Worm (Caenorhabditis elegans) whole organism, dauer: ENCODE measurements around the gene W06A7.4.
"Not testable (repeated sequence)": the region's sequence is repeated elsewhere in the genome, so short reads cannot be mapped to it uniquely, and the experiment has no call there.

Source experiments
- unc-62 ChIP-seq: sonication (generic microtip); optimal IDR thresholded peaks from 2 replicates; lab custom pipeline; 2017; ENCODE audit warnings: missing biosample characterization, missing genetic modification reagents, missing genetic modification characterization

Gene W06A7.4

DNA sequence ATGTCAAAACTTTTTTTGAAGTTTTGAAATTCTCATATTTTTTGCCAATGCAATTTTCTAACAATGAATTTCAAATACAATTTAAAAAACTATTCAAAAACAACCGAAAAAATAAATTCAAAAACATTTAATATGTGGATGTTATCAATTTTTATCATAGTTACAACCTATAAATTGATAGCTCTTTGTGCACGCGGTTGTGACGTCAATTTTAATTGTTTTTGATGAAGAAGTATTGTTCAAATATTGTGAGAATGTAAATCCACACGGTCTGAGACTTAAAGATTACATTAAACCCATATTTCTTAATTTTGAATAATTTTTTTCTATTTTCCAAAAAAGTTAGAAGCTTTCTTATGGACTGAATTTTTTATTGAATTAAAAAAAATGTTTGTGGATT lies 27.7 kb downstream of the W06A7.4 start:
- TF ChIP-seq unc-62 (GFP tag; lab: Kevin White, UChicago), result no peak

DNA sequence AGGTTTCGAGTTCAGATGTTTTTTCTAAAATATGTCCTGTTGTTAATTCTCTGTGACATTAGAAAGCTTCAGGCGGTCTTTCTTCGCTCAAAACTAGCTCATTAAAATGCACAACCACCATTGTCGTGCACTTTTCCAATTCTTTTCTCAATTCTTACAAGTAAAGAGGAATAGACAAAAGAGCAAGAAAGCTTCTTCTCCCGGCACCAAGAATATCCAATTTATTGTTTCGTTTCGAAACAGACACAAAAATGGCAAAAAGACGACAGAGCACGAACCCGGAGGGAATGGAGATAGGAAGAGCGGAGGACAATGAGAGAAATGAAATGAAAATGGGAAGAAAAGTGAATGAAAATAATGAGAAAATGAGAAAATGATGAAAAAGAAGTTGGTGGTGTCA lies 28.4 kb downstream of the W06A7.4 start:
- no peak for TF ChIP-seq unc-62 (GFP tag; lab: Kevin White, UChicago)

DNA sequence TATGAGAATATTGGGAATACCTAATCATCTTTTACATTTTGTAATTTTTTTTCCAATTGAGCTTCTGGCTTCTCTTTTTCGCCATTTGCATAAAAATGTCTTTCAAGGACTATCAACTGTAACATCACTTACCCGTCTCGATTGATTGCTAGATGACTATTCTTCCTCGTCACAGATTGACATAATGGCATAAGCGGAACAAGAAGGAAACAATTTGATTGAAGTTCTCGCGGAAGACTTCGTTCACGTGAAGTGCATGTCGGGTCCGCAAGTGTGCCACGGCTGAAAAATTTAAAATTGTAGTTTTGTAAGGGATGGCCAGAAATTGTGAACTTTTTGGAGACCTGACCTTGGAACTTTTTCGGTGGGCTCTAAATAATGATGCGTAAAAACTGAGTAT lies 29.5 kb downstream of the W06A7.4 start:
- no peak for TF ChIP-seq unc-62 (GFP tag; lab: Kevin White, UChicago)

ce11 chrV:14854261-14854660 lies 30.0 kb downstream of the W06A7.4 start:
- TF ChIP-seq unc-62 (GFP tag; lab: Kevin White, UChicago), result no peak

DNA sequence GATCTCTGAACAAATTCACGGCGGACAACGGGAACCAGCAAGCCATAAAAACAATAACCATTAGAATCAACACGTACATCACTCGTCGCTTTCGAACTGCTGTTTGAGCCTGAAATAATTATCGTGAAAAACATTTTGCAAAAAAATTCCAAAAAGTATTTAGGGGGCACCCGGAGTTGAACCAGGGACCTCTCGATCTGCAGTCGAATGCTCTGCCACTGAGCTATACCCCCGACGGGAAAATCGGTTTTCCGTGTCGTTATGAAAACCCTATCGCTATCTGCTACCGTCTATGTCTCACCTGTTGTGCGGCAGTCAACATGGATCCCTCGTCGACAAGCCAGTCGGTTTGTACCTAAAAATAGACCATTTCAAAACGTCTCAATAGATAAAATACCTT lies 31.4 kb downstream of the W06A7.4 start:
- TF ChIP-seq unc-62 (GFP tag; lab: Kevin White, UChicago), result no peak

DNA sequence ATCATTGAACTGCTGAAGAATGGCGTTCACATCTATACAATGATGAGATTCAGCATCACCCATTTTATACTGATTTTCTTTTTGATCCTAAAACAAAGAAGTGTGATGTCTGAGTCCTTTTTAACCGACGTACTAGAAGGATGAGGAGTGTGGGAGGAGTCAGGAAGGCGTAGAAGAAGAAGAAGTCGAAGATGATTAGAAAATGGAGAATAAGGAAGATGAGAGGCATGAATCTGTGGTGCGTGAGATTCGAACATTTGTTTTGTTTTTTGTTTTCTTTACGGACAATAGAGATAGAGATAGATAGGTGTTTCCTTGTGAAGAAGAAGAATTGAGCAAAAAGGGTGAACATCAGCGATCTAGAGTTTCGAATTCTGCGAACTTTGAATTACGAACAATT lies 34.3 kb downstream of the W06A7.4 start, which contains the start of gene npr-13:
Gene npr-13, minus strand, starts transcription at position 101 of the 400 bp plus-strand sequence.
- no peak for TF ChIP-seq unc-62 (GFP tag; lab: Kevin White, UChicago)

- TF ChIP-seq unc-62 (GFP tag; lab: Kevin White, UChicago), result no peak
Measured at ce11 chrV:14859380-14859779, 35.2 kb downstream of the W06A7.4 start.

DNA sequence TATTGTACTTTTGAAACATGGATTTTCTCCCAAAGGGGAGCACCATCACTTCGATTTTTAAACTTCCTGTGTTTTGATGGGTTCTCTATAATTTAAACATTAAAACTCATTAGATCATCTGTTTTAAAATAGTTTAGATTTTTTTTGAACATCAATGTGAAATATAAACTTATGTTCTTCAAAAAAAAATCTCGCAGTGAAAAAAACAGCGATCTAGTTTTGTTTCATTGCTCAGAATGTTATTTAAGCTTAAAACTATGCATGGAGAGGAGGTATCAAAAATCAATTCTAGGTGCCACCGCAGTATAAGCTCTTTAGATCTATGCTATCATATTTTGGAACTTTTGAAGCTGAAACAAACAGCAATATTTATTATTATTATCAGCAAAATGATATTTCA lies 44.0 kb downstream of the W06A7.4 start, which contains the start of gene gcy-14:
Gene gcy-14, minus strand, starts transcription at position 101 of the 400 bp plus-strand sequence.
- no peak for TF ChIP-seq unc-62 (GFP tag; lab: Kevin White, UChicago)

DNA sequence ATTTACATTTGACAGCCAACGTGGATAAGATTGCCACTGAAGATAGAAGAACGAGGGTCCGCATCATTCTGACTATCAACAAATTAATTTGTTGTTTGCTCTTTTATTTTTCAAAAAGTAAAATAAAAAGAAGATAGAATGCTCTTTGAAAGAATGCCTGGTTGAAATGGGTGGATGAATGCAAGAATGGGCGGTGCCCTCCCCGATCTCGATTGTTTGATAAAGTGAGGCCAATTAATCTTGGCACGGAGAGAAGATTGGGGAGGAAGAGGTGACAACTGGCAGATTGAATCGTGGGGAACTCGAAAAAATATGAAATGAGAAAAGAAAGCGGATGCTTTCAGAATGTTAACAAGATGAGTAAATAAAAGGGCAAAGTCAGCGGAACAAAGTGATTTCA lies 47.1 kb downstream of the W06A7.4 start, which contains the start of gene ZC412.3:
Gene ZC412.3, minus strand, starts transcription at position 183 of the 400 bp plus-strand sequence.
- no peak for TF ChIP-seq unc-62 (GFP tag; lab: Kevin White, UChicago)

DNA sequence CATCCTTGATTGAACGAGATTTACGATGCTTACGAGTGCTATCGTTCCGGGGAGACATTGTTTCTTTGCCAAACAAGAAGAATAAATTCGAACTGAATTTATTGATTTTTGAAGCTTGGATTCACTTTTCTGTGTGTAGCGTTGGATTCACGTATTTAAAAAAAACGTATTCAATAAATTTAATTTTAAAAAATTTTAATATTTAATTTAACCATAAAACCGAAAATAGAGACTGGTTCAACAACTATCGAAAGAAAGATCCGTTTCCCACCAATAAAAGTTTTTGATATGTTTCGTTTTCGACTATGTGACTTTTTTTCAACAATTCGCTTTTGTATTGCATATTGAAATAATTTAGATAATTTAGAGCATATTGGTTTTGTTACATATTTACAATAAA lies 51.1 kb downstream of the W06A7.4 start, which contains the start of gene ZC412.5:
Gene ZC412.5, minus strand, starts transcription at position 101 of the 400 bp plus-strand sequence.
- no peak for TF ChIP-seq unc-62 (GFP tag; lab: Kevin White, UChicago)

DNA sequence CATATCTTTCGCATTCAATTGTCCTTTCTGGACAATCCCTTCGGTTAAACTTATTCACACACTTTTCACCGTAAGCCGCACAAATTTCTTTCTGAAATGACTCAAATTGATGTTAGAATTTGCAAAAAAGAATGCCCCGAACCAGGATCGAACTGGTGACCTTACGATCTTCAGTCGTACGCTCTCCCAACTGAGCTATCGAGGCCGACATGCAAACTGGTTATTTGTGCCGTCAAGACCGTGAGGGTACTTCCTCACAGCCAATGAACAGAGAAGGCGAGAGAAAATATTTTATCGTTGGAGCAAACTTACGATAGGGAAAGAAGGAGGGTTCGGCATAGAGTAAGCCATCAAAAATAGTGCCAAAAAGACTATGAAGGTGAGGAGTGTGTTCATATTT lies 52.0 kb downstream of the W06A7.4 start:
- no peak for TF ChIP-seq unc-62 (GFP tag; lab: Kevin White, UChicago)

DNA sequence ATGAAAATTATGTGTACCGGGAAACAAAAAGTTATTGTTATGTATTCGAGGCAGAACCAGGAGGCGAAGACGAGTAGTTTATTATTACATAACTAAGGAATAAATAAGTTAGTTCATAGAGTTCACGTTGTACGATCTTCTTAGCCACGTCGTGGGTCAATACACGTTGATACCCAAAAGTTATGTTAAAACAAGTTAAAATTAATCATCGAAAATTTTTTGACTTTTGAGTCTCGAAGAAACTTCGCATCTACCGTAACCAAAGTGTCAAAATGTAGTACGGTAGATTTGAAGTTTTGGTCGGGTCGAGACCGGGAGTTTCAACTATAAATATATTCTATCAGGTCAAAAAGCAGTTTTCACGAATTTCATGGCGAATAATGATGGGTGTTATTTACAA lies 52.5 kb downstream of the W06A7.4 start, which contains the start of gene ZC412.10:
Gene ZC412.10, minus strand, starts transcription at position 101 of the 400 bp plus-strand sequence.
- TF ChIP-seq unc-62 (GFP tag; lab: Kevin White, UChicago), result not testable (repeated sequence)

DNA sequence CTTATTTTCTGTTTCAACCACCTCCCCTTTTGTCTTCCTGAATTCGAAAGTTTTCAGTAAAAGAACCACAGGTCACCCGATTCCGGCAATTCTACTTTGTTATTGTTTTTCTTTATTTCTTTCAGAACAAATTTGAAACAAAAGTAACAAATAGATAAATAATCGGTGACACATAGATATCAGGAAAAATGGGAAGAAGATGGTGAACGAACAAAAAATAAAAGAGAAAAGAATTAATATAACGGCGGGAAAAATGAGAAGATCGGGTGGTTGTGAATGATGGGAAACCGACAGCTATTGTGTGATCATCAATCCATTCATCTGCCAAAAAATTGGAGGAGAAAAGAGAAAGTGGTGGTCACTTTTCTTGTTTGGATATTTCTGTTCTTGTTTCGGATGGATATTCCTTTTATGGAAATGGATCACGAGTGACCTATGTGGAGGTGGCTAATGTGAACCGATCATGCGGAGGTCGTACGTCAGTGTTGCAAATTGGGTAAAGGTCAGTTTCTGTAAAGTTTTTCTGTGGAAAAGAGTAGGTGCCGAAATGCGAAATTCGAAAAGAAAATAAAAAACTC lies 53.1 kb downstream of the W06A7.4 start:
- no peak for TF ChIP-seq unc-62 (GFP tag; lab: Kevin White, UChicago)
